Fruit fly (Drosophila melanogaster): ENCODE measurements around the gene CG32687.
A peak's percentile ranks its signal among the peaks of the same experiment; 100 is the strongest.

Gene CG32687

dm6 chrX:10484206-10485112 is 2.5 kb downstream of the CG32687 start (continued):
- TF ChIP-seq CG34376 (GFP tag; optimal IDR thresholded peaks at IDR 0.05) (peak; percentile 50), CG4854 (GFP tag; optimal IDR thresholded peaks at IDR 0.05) (no peak), dm (GFP tag; optimal IDR thresholded peaks at IDR 0.05) (no peak), CG10543 (GFP tag; optimal IDR thresholded peaks at IDR 0.05) (peak; percentile 22), Deaf1 (tag; optimal IDR thresholded peaks at IDR 0.05) (peak; percentile 30), CG4360 (GFP tag; IDR thresholded peaks at IDR 0.05) (no peak), ken (GFP tag; IDR thresholded peaks at IDR 0.05) (no peak), CG8359 (GFP tag; optimal IDR thresholded peaks at IDR 0.05; ENCODE audit: borderline replicate concordance) (no peak)

- TF ChIP-seq sna (GFP tag; IDR thresholded peaks at IDR 0.05; ENCODE audit: partially characterized antibody) = peak; percentile 79
- TF ChIP-seq Myb (GFP tag; optimal IDR thresholded peaks at IDR 0.05) = peak; percentile 58
- no peak for TF ChIP-seq CG31365 (tag; optimal IDR thresholded peaks at IDR 0.05)
- no peak for TF ChIP-seq CG6175 (GFP tag; IDR thresholded peaks at IDR 0.05)
- peak; percentile 58; the same call in 1 of the 3 replicates for TF ChIP-seq CG34422 (GFP tag; IDR thresholded peaks at IDR 0.05)
- peak; percentile 16 for TF ChIP-seq B-H2 (GFP tag; optimal IDR thresholded peaks at IDR 0.05)
- peak; percentile 76 for TF ChIP-seq Ets97D (GFP tag; optimal IDR thresholded peaks at IDR 0.05)
- peak; percentile 28 for TF ChIP-seq ftz-f1 (GFP tag; optimal IDR thresholded peaks at IDR 0.05)
- no peak for TF ChIP-seq oc (tag; optimal IDR thresholded peaks at IDR 0.05)
- TF ChIP-seq CG2712 (tag; optimal IDR thresholded peaks at IDR 0.05) = peak; percentile 39
- TF ChIP-seq CG12744 (GFP tag; optimal IDR thresholded peaks at IDR 0.05) = peak; percentile 7
- TF ChIP-seq fd3F (GFP tag; optimal IDR thresholded peaks at IDR 0.05) = no peak
- TF ChIP-seq Sry-δ (GFP tag; optimal IDR thresholded peaks at IDR 0.05) = peak; percentile 96
- TF ChIP-seq ci (GFP tag; IDR thresholded peaks at IDR 0.05) = 0 out of 3 replicates have a peak, but pooled peaks have one; percentile 6
- TF ChIP-seq CG12659 (GFP tag; optimal IDR thresholded peaks at IDR 0.05) = peak; percentile 59
- peak; percentile 94 for TF ChIP-seq bbx (GFP tag; IDR thresholded peaks at IDR 0.05; ENCODE audit: partially characterized antibody)
- peak; percentile 95 for TF ChIP-seq CG2116 (GFP tag; optimal IDR thresholded peaks at IDR 0.05)
- TF ChIP-seq CG34224 (GFP tag; IDR thresholded peaks at IDR 0.05; ENCODE audit: partially characterized antibody) = peak; percentile 90
- peak in 1 of 2 experiments; percentile 88 for TF ChIP-seq insv (GFP tag; optimal IDR thresholded peaks at IDR 0.05)
- TF ChIP-seq vvl (GFP tag; IDR thresholded peaks at IDR 0.05) = peak; percentile 51
- peak; percentile 45 for TF ChIP-seq HmgZ (tag; optimal IDR thresholded peaks at IDR 0.05)
- TF ChIP-seq CG6791 (GFP tag; IDR thresholded peaks at IDR 0.05; ENCODE audit: partially characterized antibody) = peak; percentile 94
- no peak for TF ChIP-seq Usf (GFP tag; optimal IDR thresholded peaks at IDR 0.05)
- TF ChIP-seq CG8281 (tag; optimal IDR thresholded peaks at IDR 0.05) = peak; percentile 80
- peak; percentile 91 for TF ChIP-seq CG16813 (GFP tag; IDR thresholded peaks at IDR 0.05; ENCODE audit: partially characterized antibody)
- no peak for TF ChIP-seq CG12104 (GFP tag; optimal IDR thresholded peaks at IDR 0.05)
- TF ChIP-seq MBD-R2 (GFP tag; IDR thresholded peaks at IDR 0.05) = peak; percentile 69; the same call in 1 of the 2 replicates
- no peak for TF ChIP-seq Kr (GFP tag; optimal IDR thresholded peaks at IDR 0.05)
- TF ChIP-seq pan (optimal IDR thresholded peaks at IDR 0.05) = no peak
- no peak for TF ChIP-seq pan (GFP tag; optimal IDR thresholded peaks at IDR 0.05 in 1 of 2, IDR thresholded peaks at IDR 0.05 in 1 of 2)
- TF ChIP-seq btn (GFP tag; optimal IDR thresholded peaks at IDR 0.05) = no peak
- TF ChIP-seq CG8765 (GFP tag; IDR thresholded peaks at IDR 0.05) = no peak
- TF ChIP-seq MESR4 (GFP tag; optimal IDR thresholded peaks at IDR 0.05) = peak; percentile 42
- peak; percentile 34 for TF ChIP-seq nmo (GFP tag; optimal IDR thresholded peaks at IDR 0.05)
- peak; percentile 88 for TF ChIP-seq tna (GFP tag; IDR thresholded peaks at IDR 0.05; ENCODE audit: partially characterized antibody)
- TF ChIP-seq HLH4C (GFP tag; IDR thresholded peaks at IDR 0.05; ENCODE audit: partially characterized antibody) = peak; percentile 90
Observed at dm6 chrX:10478443-10479368, 8.3 kb downstream of the CG32687 start, which contains the start of the genes CG2887 and PPP4R2r. TSS of gene CG2887 (minus strand) at chrX:10478493. TSS of gene PPP4R2r (plus strand) at chrX:10478838.
